Fruit fly (Drosophila melanogaster): Measurements from ENCODE around the gene GABA-B-R1.

GABA-B-R1 gene

dm6 chr2L:15009703-15010102, 6.4 kb upstream of the GABA-B-R1 start, which contains the start of the genes THG and Rnmt (continued):
- TF ChIP-seq gsb-n (tag; optimal IDR thresholded peaks at IDR 0.05) (peak; percentile 71), sna (GFP tag; IDR thresholded peaks at IDR 0.05; ENCODE audit: partially characterized antibody) (peak; percentile 92; the same call in 1 of the 2 replicates), NfI (GFP tag; optimal IDR thresholded peaks at IDR 0.05) (peak; percentile 83), Myb (GFP tag; optimal IDR thresholded peaks at IDR 0.05) (peak; percentile 16), CG7928 (GFP tag; optimal IDR thresholded peaks at IDR 0.05) (peak; percentile 54), CG8290 (GFP tag; optimal IDR thresholded peaks at IDR 0.05) (peak; percentile 77), CG8290 (tag; optimal IDR thresholded peaks at IDR 0.05) (peak; percentile 6 to 58), mirr (GFP tag; optimal IDR thresholded peaks at IDR 0.05) (peak; percentile 6), Ets65A (GFP tag) (peak; percentile 93), CG2202 (tag; optimal IDR thresholded peaks at IDR 0.05) (peak; percentile 72), Hmx (GFP tag; optimal IDR thresholded peaks at IDR 0.05) (peak; percentile 43), CG15011 (GFP tag; optimal IDR thresholded peaks at IDR 0.05) (no peak), Taf1 (GFP tag; IDR thresholded peaks at IDR 0.05) (peak; percentile 48; the same call in 1 of the 2 replicates), Ada2b (GFP tag; IDR thresholded peaks at IDR 0.05) (peak; percentile 84), CrebB (tag; optimal IDR thresholded peaks at IDR 0.05) (peak; percentile 61), bab2 (GFP tag; optimal IDR thresholded peaks at IDR 0.05) (peak; percentile 68), Ravus (GFP tag; IDR thresholded peaks at IDR 0.05) (peak; percentile 28; the same call in 1 of the 2 replicates), crp (GFP tag; optimal IDR thresholded peaks at IDR 0.05) (peak; percentile 0 to 86), cwo (GFP tag; optimal IDR thresholded peaks at IDR 0.05) (peak; percentile 52), dmrt99B (tag; optimal IDR thresholded peaks at IDR 0.05) (peak; percentile 69), CG2116 (GFP tag; optimal IDR thresholded peaks at IDR 0.05) (peak; percentile 84), nom (GFP tag; optimal IDR thresholded peaks at IDR 0.05) (peak; percentile 34), ttk (GFP tag; IDR thresholded peaks at IDR 0.05) (peak; percentile 86), grn (GFP tag; optimal IDR thresholded peaks at IDR 0.05) (no peak), bsh (GFP tag; optimal IDR thresholded peaks at IDR 0.05) (peak in 1 of 2 experiments; percentile 86), stc (GFP tag; IDR thresholded peaks at IDR 0.05) (peak; percentile 61), Scr (GFP tag; IDR thresholded peaks at IDR 0.05; ENCODE audit: partially characterized antibody) (peak; percentile 92), Nf-YC (tag; optimal IDR thresholded peaks at IDR 0.05) (peak; percentile 75), CG7839 (tag; optimal IDR thresholded peaks at IDR 0.05) (peak; percentile 75), CG8944 (GFP tag; optimal IDR thresholded peaks at IDR 0.05) (peak; percentile 30), mld (GFP tag; IDR thresholded peaks at IDR 0.05; ENCODE audit: partially characterized antibody) (no peak), CG4854 (GFP tag; optimal IDR thresholded peaks at IDR 0.05) (peak; percentile 63), ewg (GFP tag; optimal IDR thresholded peaks at IDR 0.05) (peak; percentile 55), zfh1 (GFP tag; IDR thresholded peaks at IDR 0.05) (peak; percentile 90), CG2712 (tag; optimal IDR thresholded peaks at IDR 0.05) (peak; percentile 86), zfh2 (GFP tag; optimal IDR thresholded peaks at IDR 0.05) (peak; percentile 65), CG13123 (GFP tag; optimal IDR thresholded peaks at IDR 0.05) (peak; percentile 66), knrl (GFP tag; IDR thresholded peaks at IDR 0.05; ENCODE audit: partially characterized antibody) (peak; percentile 89), CG12236 (GFP tag; optimal IDR thresholded peaks at IDR 0.05) (no peak), unc-4 (GFP tag; IDR thresholded peaks at IDR 0.05; ENCODE audit: partially characterized antibody) (peak; percentile 93), CG14050 (GFP tag; IDR thresholded peaks at IDR 0.05) (peak; percentile 53; the same call in 2 of the 3 replicates), Deaf1 (tag; optimal IDR thresholded peaks at IDR 0.05) (peak; percentile 56), otp (GFP tag; IDR thresholded peaks at IDR 0.05) (peak; percentile 77), CG10267 (tag; optimal IDR thresholded peaks at IDR 0.05) (peak; percentile 84), CG6813 (GFP tag; optimal IDR thresholded peaks at IDR 0.05) (peak; percentile 34), Gsc (GFP tag; IDR thresholded peaks at IDR 0.05) (no peak), gem (tag; optimal IDR thresholded peaks at IDR 0.05) (peak; percentile 94), gro (GFP tag; optimal IDR thresholded peaks at IDR 0.05) (peak; percentile 67), NFAT (GFP tag; IDR thresholded peaks at IDR 0.05) (peak; percentile 84), CG34376 (GFP tag; optimal IDR thresholded peaks at IDR 0.05) (peak; percentile 61)
